Fruit fly (Drosophila melanogaster): Measurements from ENCODE around the gene CG42762.

CG42762 gene

DNA sequence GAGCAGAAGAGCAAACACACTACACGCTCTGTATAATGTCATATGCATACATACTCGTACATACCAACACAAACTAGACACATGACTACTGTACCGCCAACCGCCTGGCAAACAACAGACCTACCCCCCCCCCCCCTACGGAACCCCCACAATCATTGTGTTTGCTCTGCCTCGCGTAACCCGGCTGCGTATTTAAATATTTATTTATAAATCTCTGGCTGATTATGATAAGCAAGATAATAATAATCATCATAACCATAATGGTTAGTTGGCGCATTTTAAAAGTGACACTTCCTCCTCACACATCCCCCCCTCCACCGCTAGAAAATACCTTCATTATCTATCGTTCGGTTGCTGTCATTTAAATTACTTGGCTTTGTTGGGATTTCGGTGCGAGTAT lies 46.4 kb downstream of the CG42762 start (continued):
- TF ChIP-seq GATAe (GFP tag; conservative IDR thresholded peaks at IDR 0.05) (no peak), CG31224 (GFP tag; IDR thresholded peaks at IDR 0.05) (peak; percentile 31; the same call in 1 of the 2 replicates), CG1792 (GFP tag; optimal IDR thresholded peaks at IDR 0.05) (no peak), Rfx (GFP tag; IDR thresholded peaks at IDR 0.05) (peak; percentile 47; the same call in 1 of the 2 replicates), CG12155 (GFP tag; optimal IDR thresholded peaks at IDR 0.05) (no peak), dpn (GFP tag; optimal IDR thresholded peaks at IDR 0.05) (no peak), btn (GFP tag; optimal IDR thresholded peaks at IDR 0.05) (no peak), Taf1 (GFP tag; IDR thresholded peaks at IDR 0.05) (no peak), CG8944 (GFP tag; optimal IDR thresholded peaks at IDR 0.05) (no peak), CG18619 (GFP tag; optimal IDR thresholded peaks at IDR 0.05) (peak; percentile 49), ro (GFP tag; IDR thresholded peaks at IDR 0.05) (no peak), ssp (GFP tag; IDR thresholded peaks at IDR 0.05) (no peak), ken (GFP tag; IDR thresholded peaks at IDR 0.05) (no peak), CG12942 (GFP tag; optimal IDR thresholded peaks at IDR 0.05) (no peak), Chrac-16 (GFP tag; optimal IDR thresholded peaks at IDR 0.05) (no peak), CG17912 (GFP tag; optimal IDR thresholded peaks at IDR 0.05) (peak; percentile 48), CG4617 (GFP tag; optimal IDR thresholded peaks at IDR 0.05; ENCODE audit: borderline replicate concordance) (no peak), hth (optimal IDR thresholded peaks at IDR 0.05) (no peak), CG12219 (GFP tag; optimal IDR thresholded peaks at IDR 0.05) (peak; percentile 26), knrl (GFP tag; IDR thresholded peaks at IDR 0.05; ENCODE audit: partially characterized antibody) (no peak), dysf (GFP tag; IDR thresholded peaks at IDR 0.05) (peak; percentile 44; the same call in 1 of the 3 replicates), D19B (GFP tag; optimal IDR thresholded peaks at IDR 0.05) (no peak), Usf (GFP tag; optimal IDR thresholded peaks at IDR 0.05) (no peak), CG16779 (GFP tag; IDR thresholded peaks at IDR 0.05) (no peak), CG30020 (tag; optimal IDR thresholded peaks at IDR 0.05) (no peak), Dbx (GFP tag; IDR thresholded peaks at IDR 0.05) (no peak), CoRest (tag; optimal IDR thresholded peaks at IDR 0.05) (peak; percentile 39), mld (GFP tag; IDR thresholded peaks at IDR 0.05; ENCODE audit: partially characterized antibody) (no peak), CG6813 (GFP tag; optimal IDR thresholded peaks at IDR 0.05) (peak; percentile 81), pho (GFP tag; optimal IDR thresholded peaks at IDR 0.05) (no peak), CG3065 (GFP tag; optimal IDR thresholded peaks at IDR 0.05) (no peak), Oli (tag; optimal IDR thresholded peaks at IDR 0.05) (no peak), ham (GFP tag; IDR thresholded peaks at IDR 0.05) (no peak), Xbp1 (GFP tag; optimal IDR thresholded peaks at IDR 0.05) (no peak), CG15696 (tag; optimal IDR thresholded peaks at IDR 0.05) (peak; percentile 61), Nf-YA (GFP tag; IDR thresholded peaks at IDR 0.05) (no peak), CG18599 (GFP tag; optimal IDR thresholded peaks at IDR 0.05) (peak; percentile 77), HLH54F (GFP tag; optimal IDR thresholded peaks at IDR 0.05) (no peak), tap (tag; optimal IDR thresholded peaks at IDR 0.05) (peak; percentile 16), her (GFP tag; optimal IDR thresholded peaks at IDR 0.05) (no peak), Poxn (GFP tag; IDR thresholded peaks at IDR 0.05) (no peak), YL-1 (GFP tag; optimal IDR thresholded peaks at IDR 0.05) (no peak), CG7963 (GFP tag; IDR thresholded peaks at IDR 0.05; ENCODE audit: partially characterized antibody) (no peak), dmrt99B (tag; optimal IDR thresholded peaks at IDR 0.05) (peak; percentile 51), Trl (optimal IDR thresholded peaks at IDR 0.05) (no peak), Trl (GFP tag; optimal IDR thresholded peaks at IDR 0.05) (no peak), CG33213 (GFP tag; optimal IDR thresholded peaks at IDR 0.05) (no peak), CG31441 (GFP tag; IDR thresholded peaks at IDR 0.05) (peak; percentile 55), CG7271 (tag; optimal IDR thresholded peaks at IDR 0.05) (no peak), sens (GFP tag) (no peak), CG4424 (GFP tag; optimal IDR thresholded peaks at IDR 0.05) (peak; percentile 39), lbe (GFP tag; optimal IDR thresholded peaks at IDR 0.05) (no peak), cato (GFP tag; optimal IDR thresholded peaks at IDR 0.05; ENCODE audit: borderline replicate concordance) (no peak)
